Fruit fly (Drosophila melanogaster) S2 (cell line): ENCODE results near the gene fig.

Experiments used
- CG8478 ChIP-seq: fragments of >200 bp; optimal IDR thresholded peaks from 2 replicates; lab custom pipeline; 2018
- CTCF ChIP-seq, 2 experiments: fragments of >200 bp; optimal IDR thresholded peaks; 2 replicates each; lab custom pipeline; 2018

- no peak for TF ChIP-seq CG8478 (lab: Kevin White, UChicago)
- TF ChIP-seq CTCF (optimal IDR thresholded peaks at IDR 0.05; lab: Kevin White, UChicago), result no peak
Observed at dm6 chr3R:29755248-29755647, 25.0 kb downstream of the fig start.
